Fruit fly (Drosophila melanogaster) whole organism, embryonic: Measurements from ENCODE around the gene Lim1.

Experiments used
- CG1024 ChIP-seq: fragments of 200-800 bp; sonication (Bioruptor generic); IDR thresholded peaks from 2 replicates; pipeline ENCODE4 v1.3.6; 2022; ENCODE audit warnings: missing biosample characterization, missing genetic modification characterization
- CG12219 ChIP-seq: fragments of 200-800 bp; sonication (Bioruptor generic); optimal IDR thresholded peaks from 3 replicates; lab custom pipeline; 2018; ENCODE audit warnings: missing biosample characterization, mild to moderate bottlenecking, missing genetic modification characterization
- CG13424 ChIP-seq: fragments of 200-800 bp; sonication (Bioruptor generic); optimal IDR thresholded peaks from 2 replicates; lab custom pipeline; 2019; ENCODE audit warnings: missing biosample characterization, mild to moderate bottlenecking, missing genetic modification characterization, moderate library complexity
- CG1529 ChIP-seq: fragments of 200-800 bp; sonication (Bioruptor generic); optimal IDR thresholded peaks from 3 replicates; lab custom pipeline; 2018; ENCODE audit warnings: missing biosample characterization, missing genetic modification characterization
- CG15601 ChIP-seq: fragments of 200-800 bp; sonication (Bioruptor generic); optimal IDR thresholded peaks from 3 replicates; lab custom pipeline; 2019; ENCODE audit warnings: missing biosample characterization, mild to moderate bottlenecking, missing genetic modification characterization, moderate library complexity
- CG1647 ChIP-seq: fragments of 200-800 bp; sonication (Bioruptor generic); optimal IDR thresholded peaks from 3 replicates; lab custom pipeline; 2016; ENCODE audit warnings: missing biosample characterization, missing genetic modification characterization
- CG17385 ChIP-seq: fragments of 200-800 bp; sonication (Bioruptor generic); optimal IDR thresholded peaks from 3 replicates; lab custom pipeline; 2018; ENCODE audit warnings: missing biosample characterization, mild to moderate bottlenecking, missing genetic modification characterization
- CG17829 ChIP-seq: fragments of 200-800 bp; optimal IDR thresholded peaks from 2 replicates; lab custom pipeline; 2019; ENCODE audit warnings: missing biosample characterization, mild to moderate bottlenecking, missing genetic modification characterization, moderate library complexity
- CG2202 ChIP-seq: fragments of 200-800 bp; sonication (Bioruptor generic); optimal IDR thresholded peaks from 2 replicates; lab custom pipeline; 2018; ENCODE audit warnings: missing biosample characterization, mild to moderate bottlenecking, missing genetic modification characterization
- CG3065 ChIP-seq: fragments of 200-800 bp; sonication (Bioruptor generic); optimal IDR thresholded peaks from 2 replicates; lab custom pipeline; 2016; ENCODE audit warnings: missing biosample characterization, missing genetic modification characterization
- CG32767 ChIP-seq: fragments of 200-800 bp; sonication (Bioruptor generic); IDR thresholded peaks from 2 replicates; pipeline ENCODE4 v1.3.6; 2022; ENCODE audit warnings: missing biosample characterization, missing genetic modification characterization
- CG34422 ChIP-seq: fragments of 200-800 bp; sonication (Bioruptor generic); IDR thresholded peaks from 3 replicates; pipeline ENCODE4 v1.3.6; 2022; ENCODE audit warnings: missing biosample characterization, missing genetic modification characterization
- CG3847 ChIP-seq: fragments of 200-800 bp; sonication (Bioruptor generic); IDR thresholded peaks from 2 replicates; pipeline ENCODE4 v1.3.6; 2022; ENCODE audit warnings: missing biosample characterization, missing genetic modification characterization
- CG5180 ChIP-seq: fragments of 200-800 bp; sonication (Bioruptor generic); optimal IDR thresholded peaks from 3 replicates; lab custom pipeline; 2017; ENCODE audit warnings: missing biosample characterization, missing genetic modification characterization, mild to moderate bottlenecking, moderate library complexity, missing genetic modification reagents
- CG6654 ChIP-seq: fragments of 200-800 bp; sonication (Bioruptor generic); optimal IDR thresholded peaks from 2 replicates; lab custom pipeline; 2017; ENCODE audit warnings: missing biosample characterization, mild to moderate bottlenecking, missing genetic modification characterization
- CG7271 ChIP-seq: fragments of 200-800 bp; sonication (Bioruptor generic); optimal IDR thresholded peaks from 2 replicates; lab custom pipeline; 2018; ENCODE audit warnings: missing biosample characterization, mild to moderate bottlenecking, missing genetic modification characterization, moderate library complexity
- CG9215 ChIP-seq: fragments of 200-800 bp; sonication (Bioruptor generic); IDR thresholded peaks from 2 replicates; pipeline ENCODE4 v1.3.6; 2022; ENCODE audit warnings: missing biosample characterization, missing genetic modification characterization
- CG9817 ChIP-seq: fragments of 200-800 bp; sonication (Bioruptor generic); optimal IDR thresholded peaks from 2 replicates; lab custom pipeline; 2018; ENCODE audit warnings: missing biosample characterization, mild to moderate bottlenecking, missing genetic modification characterization, moderate library complexity
- Gug ChIP-seq: fragments of 200-800 bp; sonication (Bioruptor generic); IDR thresholded peaks from 4 replicates; pipeline ENCODE4 v1.3.6; 2022; ENCODE audit warnings: missing biosample characterization, missing genetic modification characterization
- Hey ChIP-seq: fragments of 200-800 bp; sonication (Bioruptor generic); optimal IDR thresholded peaks from 3 replicates; lab custom pipeline; 2018; ENCODE audit warnings: missing biosample characterization, mild to moderate bottlenecking, missing genetic modification characterization
- Jarid2 ChIP-seq: fragments of 200-800 bp; sonication (Bioruptor generic); optimal IDR thresholded peaks from 3 replicates; lab custom pipeline; 2017; ENCODE audit warnings: mild to moderate bottlenecking, missing biosample characterization, missing genetic modification reagents, missing genetic modification characterization
- Sox102F ChIP-seq: fragments of 200-800 bp; sonication (Bioruptor generic); optimal IDR thresholded peaks from 2 replicates; lab custom pipeline; 2018; ENCODE audit warnings: missing biosample characterization, mild to moderate bottlenecking, missing genetic modification characterization, moderate library complexity
- Stat92E ChIP-seq, 3 experiments: fragments of >200 bp in 2 of 3; fragments of 200-800 bp in 1 of 3; sonication (Bioruptor generic) in 1 of 3; optimal IDR thresholded peaks; 2 replicates each; lab custom pipeline; 2017 to 2019; ENCODE audit warnings: missing biosample characterization in 3 of 3, missing genetic modification characterization in 3 of 3, mild to moderate bottlenecking in 1 of 3, moderate library complexity in 1 of 3
- Vsx1 ChIP-seq: fragments of 200-800 bp; sonication (Bioruptor generic); optimal IDR thresholded peaks from 2 replicates; lab custom pipeline; 2017; ENCODE audit warnings: missing biosample characterization, mild to moderate bottlenecking, missing genetic modification characterization, missing genetic modification reagents
- ap ChIP-seq: fragments of 200-800 bp; sonication (Bioruptor generic); IDR thresholded peaks from 2 replicates; pipeline ENCODE4 v1.3.6; 2022; ENCODE audit warnings: missing biosample characterization, missing genetic modification characterization
- az2 ChIP-seq: fragments of 200-800 bp; sonication (Bioruptor generic); optimal IDR thresholded peaks from 3 replicates; lab custom pipeline; 2016; ENCODE audit warnings: missing biosample characterization, missing genetic modification characterization
- bab2 ChIP-seq: fragments of 200-800 bp; sonication (Bioruptor generic); optimal IDR thresholded peaks from 2 replicates; lab custom pipeline; 2016; ENCODE audit warnings: missing biosample characterization, missing genetic modification characterization
- cg ChIP-seq: fragments of 200-800 bp; sonication (Bioruptor generic); optimal IDR thresholded peaks from 3 replicates; lab custom pipeline; 2019; ENCODE audit warnings: missing biosample characterization, mild to moderate bottlenecking, missing genetic modification characterization, moderate library complexity
- chn ChIP-seq: fragments of 200-800 bp; sonication (Bioruptor generic); optimal IDR thresholded peaks from 2 replicates; lab custom pipeline; 2016; ENCODE audit warnings: missing biosample characterization, missing genetic modification characterization
- ci ChIP-seq: fragments of 200-800 bp; sonication (Bioruptor generic); IDR thresholded peaks from 3 replicates; pipeline ENCODE4 v1.3.6; 2022; ENCODE audit warnings: missing biosample characterization, missing genetic modification characterization
- dan ChIP-seq: fragments of 200-800 bp; sonication (Bioruptor generic); IDR thresholded peaks from 2 replicates; pipeline ENCODE4 v1.3.6; 2022; ENCODE audit warnings: missing biosample characterization, missing genetic modification characterization
- dati ChIP-seq: fragments of 200-800 bp; sonication (Bioruptor generic); IDR thresholded peaks from 2 replicates; pipeline ENCODE4 v1.3.6; 2022; ENCODE audit warnings: missing biosample characterization, missing genetic modification characterization
- dm ChIP-seq: fragments of 200-800 bp; sonication (Bioruptor generic); optimal IDR thresholded peaks from 3 replicates; lab custom pipeline; 2016; ENCODE audit warnings: missing biosample characterization, missing genetic modification characterization
- emc ChIP-seq: fragments of 200-800 bp; sonication (Bioruptor generic); optimal IDR thresholded peaks from 2 replicates; lab custom pipeline; 2016; ENCODE audit warnings: missing biosample characterization, missing genetic modification characterization
- fd102C ChIP-seq: fragments of 200-800 bp; sonication (Bioruptor generic); optimal IDR thresholded peaks from 2 replicates; lab custom pipeline; 2018; ENCODE audit warnings: missing biosample characterization, mild to moderate bottlenecking, missing genetic modification characterization, moderate library complexity
- fd96Cb ChIP-seq: fragments of 200-800 bp; sonication (Bioruptor generic); optimal IDR thresholded peaks from 2 replicates; lab custom pipeline; 2018; ENCODE audit warnings: missing biosample characterization, mild to moderate bottlenecking, missing genetic modification characterization, moderate library complexity
- grau ChIP-seq: fragments of 200-800 bp; optimal IDR thresholded peaks from 3 replicates; lab custom pipeline; 2019; ENCODE audit warnings: missing biosample characterization, mild to moderate bottlenecking, missing genetic modification characterization, moderate library complexity
- ham ChIP-seq: fragments of 200-800 bp; sonication (Bioruptor generic); IDR thresholded peaks from 2 replicates; pipeline ENCODE4 v1.3.6; 2022; ENCODE audit warnings: missing biosample characterization, missing genetic modification characterization
- her ChIP-seq: fragments of 200-800 bp; sonication (Bioruptor generic); optimal IDR thresholded peaks from 2 replicates; lab custom pipeline; 2016; ENCODE audit warnings: missing biosample characterization, missing genetic modification characterization
- klu ChIP-seq: fragments of 200-800 bp; sonication (Bioruptor generic); IDR thresholded peaks from 2 replicates; pipeline ENCODE4 v1.3.6; 2022; ENCODE audit warnings: missing biosample characterization, missing genetic modification characterization
- kni ChIP-seq: fragments of 200-800 bp; sonication (Bioruptor generic); optimal IDR thresholded peaks from 3 replicates; lab custom pipeline; 2017; ENCODE audit warnings: mild to moderate bottlenecking, missing biosample characterization, missing genetic modification reagents, missing genetic modification characterization
- lmd ChIP-seq: fragments of 200-800 bp; sonication (Bioruptor generic); IDR thresholded peaks from 2 replicates; pipeline ENCODE4 v1.3.6; 2022; ENCODE audit warnings: missing biosample characterization, missing genetic modification characterization
- mirr ChIP-seq: fragments of 200-800 bp; sonication (Bioruptor generic); optimal IDR thresholded peaks from 3 replicates; lab custom pipeline; 2018; ENCODE audit warnings: missing biosample characterization, mild to moderate bottlenecking, missing genetic modification characterization
- onecut ChIP-seq: fragments of 200-800 bp; sonication (Bioruptor generic); IDR thresholded peaks from 2 replicates; pipeline ENCODE4 v1.3.6; 2022; ENCODE audit warnings: missing biosample characterization, missing genetic modification characterization
- psq ChIP-seq: fragments of 200-800 bp; sonication (Bioruptor generic); optimal IDR thresholded peaks from 2 replicates; lab custom pipeline; 2017; ENCODE audit warnings: missing biosample characterization, missing genetic modification characterization
- run ChIP-seq: fragments of 200-800 bp; sonication (Bioruptor generic); optimal IDR thresholded peaks from 3 replicates; lab custom pipeline; 2018; ENCODE audit warnings: missing biosample characterization, mild to moderate bottlenecking, missing genetic modification characterization
- sens-2 ChIP-seq: fragments of 200-800 bp; sonication (Bioruptor generic); IDR thresholded peaks from 2 replicates; pipeline ENCODE4 v1.3.6; 2022; ENCODE audit warnings: missing biosample characterization, missing genetic modification characterization
- slbo ChIP-seq: fragments of 200-800 bp; sonication (Bioruptor generic); IDR thresholded peaks from 2 replicates; pipeline ENCODE4 v1.3.6; 2022; ENCODE audit warnings: missing biosample characterization, missing genetic modification characterization
- sob ChIP-seq: fragments of 200-800 bp; sonication (Bioruptor generic); IDR thresholded peaks from 2 replicates; pipeline ENCODE4 v1.3.6; 2022; ENCODE audit warnings: missing biosample characterization, missing genetic modification characterization
- tgo ChIP-seq: fragments of 200-800 bp; sonication (Bioruptor generic); IDR thresholded peaks from 3 replicates; pipeline ENCODE4 v1.3.6; 2022; ENCODE audit warnings: missing biosample characterization, missing genetic modification characterization
- unc-4 ChIP-seq: fragments of 200-800 bp; sonication (Bioruptor generic); IDR thresholded peaks from 2 replicates; pipeline ENCODE4 v1.3.6; 2022; ENCODE audit warnings: missing biosample characterization, missing genetic modification characterization; ENCODE audit not compliant: partially characterized antibody

Gene Lim1

dm6 chrX:8755352-8755751, 50.3 kb downstream of the Lim1 start (continued):
- no peak for TF ChIP-seq CG3065 (GFP tag; lab: Kevin White, UChicago)
- TF ChIP-seq Gug (GFP tag; lab: Robert Waterston, UW), result peak; percentile 15; the same call in 1 of the 4 replicates
- TF ChIP-seq chn (GFP tag; lab: Kevin White, UChicago), result peak; percentile 1
- no peak for TF ChIP-seq her
- no peak for TF ChIP-seq CG12219
- TF ChIP-seq CG34422 (GFP tag; lab: Robert Waterston, UW), result no peak
- no peak for TF ChIP-seq run
- TF ChIP-seq CG1647 (GFP tag; lab: Kevin White, UChicago), result no peak
- TF ChIP-seq CG17829 (tag; lab: Kevin White, UChicago), result peak; percentile 34
- peak; percentile 29 for TF ChIP-seq fd96Cb (tag; lab: Kevin White, UChicago)
- TF ChIP-seq Stat92E (GFP tag; optimal IDR thresholded peaks at IDR 0.05; lab: Kevin White, UChicago), result no peak
- no peak for TF ChIP-seq CG6654 (GFP tag; lab: Kevin White, UChicago)
- peak; percentile 37; the same call in 1 of the 2 replicates for TF ChIP-seq CG1024 (GFP tag; lab: Robert Waterston, UW)
- TF ChIP-seq CG13424, result peak; percentile 32
- TF ChIP-seq cg (GFP tag; lab: Kevin White, UChicago), result peak; percentile 32
- peak; percentile 34; the same call in 1 of the 2 replicates for TF ChIP-seq lmd
- TF ChIP-seq bab2 (GFP tag; lab: Kevin White, UChicago), result no peak
- TF ChIP-seq emc, result no peak
- TF ChIP-seq CG5180 (GFP tag; lab: Kevin White, UChicago), result no peak
- peak; percentile 26; the same call in 1 of the 2 replicates for TF ChIP-seq onecut (GFP tag; lab: Robert Waterston, UW)
- TF ChIP-seq CG32767 (GFP tag; lab: Robert Waterston, UW), result no peak
- TF ChIP-seq dati (GFP tag; lab: Robert Waterston, UW), result no peak
- peak; percentile 83 for TF ChIP-seq grau (tag; lab: Kevin White, UChicago)
- no peak for TF ChIP-seq ham (GFP tag; lab: Robert Waterston, UW)
- TF ChIP-seq CG9215 (GFP tag; lab: Robert Waterston, UW), result no peak
- TF ChIP-seq dm (GFP tag; lab: Kevin White, UChicago), result no peak
- TF ChIP-seq psq, result no peak
- no peak for TF ChIP-seq CG17385
- no peak for TF ChIP-seq slbo
- peak; percentile 23; the same call in 1 of the 3 replicates for TF ChIP-seq tgo (GFP tag; lab: Robert Waterston, UW)
- TF ChIP-seq unc-4 (GFP tag; lab: Robert Waterston, UW), result no peak
- TF ChIP-seq Vsx1, result no peak
- TF ChIP-seq sob (GFP tag; lab: Robert Waterston, UW), result no peak
- no peak for TF ChIP-seq ap (GFP tag; lab: Robert Waterston, UW)
- no peak for TF ChIP-seq mirr (GFP tag; lab: Kevin White, UChicago)
- peak; percentile 14 for TF ChIP-seq CG9817 (tag; lab: Kevin White, UChicago)
- TF ChIP-seq kni (GFP tag; lab: Kevin White, UChicago), result no peak
- TF ChIP-seq CG3847 (GFP tag; lab: Robert Waterston, UW), result no peak
- TF ChIP-seq dan (GFP tag; lab: Robert Waterston, UW), result peak; percentile 48; the same call in 1 of the 2 replicates
- TF ChIP-seq sens-2 (GFP tag; lab: Robert Waterston, UW), result peak; percentile 35; the same call in 1 of the 2 replicates
- TF ChIP-seq CG15601 (tag; lab: Kevin White, UChicago), result no peak
- TF ChIP-seq az2 (GFP tag; lab: Kevin White, UChicago), result peak; percentile 7
- TF ChIP-seq CG7271 (tag; lab: Kevin White, UChicago), result no peak
- TF ChIP-seq Sox102F (GFP tag; lab: Kevin White, UChicago), result peak; percentile 19
- no peak for TF ChIP-seq Hey (tag; lab: Kevin White, UChicago)
- TF ChIP-seq ci (GFP tag; lab: Robert Waterston, UW), result peak; percentile 56; the same call in 2 of the 3 replicates
- TF ChIP-seq CG1529 (GFP tag; lab: Kevin White, UChicago), result no peak
- no peak for TF ChIP-seq klu (GFP tag; lab: Robert Waterston, UW)
- peak; percentile 11 for TF ChIP-seq fd102C
- no peak for TF ChIP-seq Jarid2
- TF ChIP-seq CG2202 (tag; lab: Kevin White, UChicago), result no peak
